Fruit fly (Drosophila melanogaster): ENCODE data around the gene CG10903.

- TF ChIP-seq Crg-1 (GFP tag; optimal IDR thresholded peaks at IDR 0.05) = no peak
- TF ChIP-seq CG7045 (GFP tag; optimal IDR thresholded peaks at IDR 0.05) = no peak
- TF ChIP-seq cnc (optimal IDR thresholded peaks at IDR 0.05) = no peak
- no peak for TF ChIP-seq Mnt (GFP tag; optimal IDR thresholded peaks at IDR 0.05)
- TF ChIP-seq kay (GFP tag; ENCODE audit: borderline replicate concordance) = no peak
- TF ChIP-seq CG14711 (tag; optimal IDR thresholded peaks at IDR 0.05) = no peak
- TF ChIP-seq cic (GFP tag; optimal IDR thresholded peaks at IDR 0.05) = no peak
- no peak for TF ChIP-seq CG1620 (GFP tag; optimal IDR thresholded peaks at IDR 0.05)
- no peak for TF ChIP-seq tj (GFP tag; optimal IDR thresholded peaks at IDR 0.05)
- TF ChIP-seq toe (GFP tag; optimal IDR thresholded peaks at IDR 0.05) = no peak
- no peak for TF ChIP-seq pad (GFP tag; optimal IDR thresholded peaks at IDR 0.05)
- TF ChIP-seq CG11617 (GFP tag; optimal IDR thresholded peaks at IDR 0.05) = no peak
- TF ChIP-seq bab1 (GFP tag; optimal IDR thresholded peaks at IDR 0.05) = no peak
These were observed 36.7 kb upstream of the CG10903 start for dm6 chr3R:7993506-7993905.

All from whole organism, adult.